Worm (Caenorhabditis elegans): ENCODE measurements around the gene pqn-13.

The pqn-13 gene

ce11 chrV:5634445-5634844, 41.5 kb downstream of the pqn-13 start:
- TF ChIP-seq unc-62 (GFP tag; optimal IDR thresholded peaks at IDR 0.05): no peak

- no peak for TF ChIP-seq unc-62 (GFP tag; optimal IDR thresholded peaks at IDR 0.05)
Observed at ce11 chrV:5630792-5631191, 45.1 kb downstream of the pqn-13 start, which contains the start of gene acy-4. acy-4 (minus strand) TSS chrV:5630892.

ce11 chrV:5628014-5628413, 47.9 kb downstream of the pqn-13 start:
- TF ChIP-seq unc-62 (GFP tag; optimal IDR thresholded peaks at IDR 0.05): no peak

ce11 chrV:5621390-5621789, 54.5 kb downstream of the pqn-13 start, which contains the start of gene M03E7.1:
M03E7.1 (plus strand) TSS chrV:5621690.
- no peak for TF ChIP-seq unc-62 (GFP tag; optimal IDR thresholded peaks at IDR 0.05)

- no peak for TF ChIP-seq unc-62 (GFP tag; optimal IDR thresholded peaks at IDR 0.05)
Observed at ce11 chrV:5620040-5620439, 55.9 kb downstream of the pqn-13 start, which contains the start of gene memb-2. memb-2 (minus strand) TSS chrV:5620140.

All from whole organism, dauer.